Fruit fly (Drosophila melanogaster) whole organism, prepupa: Measurements from ENCODE around the gene phr6-4.

Experiments used
- Blimp-1 ChIP-seq: fragments of 200-800 bp; sonication (Bioruptor generic); optimal IDR thresholded peaks from 3 replicates; lab custom pipeline; 2017; ENCODE audit warnings: missing biosample characterization, missing genetic modification characterization, mild to moderate bottlenecking, moderate library complexity, missing genetic modification reagents
- CG11762 ChIP-seq: fragments of 200-800 bp; sonication (Bioruptor generic); optimal IDR thresholded peaks from 3 replicates; lab custom pipeline; 2016; ENCODE audit warnings: missing biosample characterization, missing genetic modification characterization; ENCODE audit not compliant: insufficient read depth
- CG34406 ChIP-seq: fragments of 200-800 bp; sonication (Bioruptor generic); optimal IDR thresholded peaks from 3 replicates; lab custom pipeline; 2016; ENCODE audit warnings: missing biosample characterization, missing genetic modification characterization
- CG6163 ChIP-seq: fragments of 200-800 bp; sonication (Bioruptor generic); IDR thresholded peaks from 3 replicates; pipeline ENCODE4 v1.3.6; 2022; ENCODE audit warnings: missing biosample characterization, missing genetic modification characterization
- Eip93F ChIP-seq: fragments of 200-800 bp; sonication (Bioruptor generic); optimal IDR thresholded peaks from 2 replicates; lab custom pipeline; 2016; ENCODE audit warnings: missing biosample characterization, mild to moderate bottlenecking, missing genetic modification characterization
- Hr39 ChIP-seq: fragments of 200-800 bp; sonication (Bioruptor generic); optimal IDR thresholded peaks from 2 replicates; lab custom pipeline; 2016; ENCODE audit warnings: missing biosample characterization, missing genetic modification characterization
- Met ChIP-seq: fragments of 200-800 bp; sonication (Bioruptor generic); optimal IDR thresholded peaks from 3 replicates; lab custom pipeline; 2016; ENCODE audit warnings: missing biosample characterization, missing genetic modification characterization
- Sox15 ChIP-seq: fragments of 200-800 bp; sonication (Bioruptor generic); optimal IDR thresholded peaks from 3 replicates; lab custom pipeline; 2016; ENCODE audit warnings: missing biosample characterization, missing genetic modification characterization
- achi ChIP-seq: fragments of 200-800 bp; sonication (Bioruptor generic); optimal IDR thresholded peaks from 3 replicates; lab custom pipeline; 2016; ENCODE audit warnings: missing biosample characterization, missing genetic modification characterization
- fkh ChIP-seq: fragments of 200-800 bp; sonication (Bioruptor generic); optimal IDR thresholded peaks from 3 replicates; lab custom pipeline; 2017; ENCODE audit warnings: missing biosample characterization, mild to moderate bottlenecking, missing genetic modification characterization, moderate library complexity
- lz ChIP-seq: fragments of 200-800 bp; sonication (Bioruptor generic); optimal IDR thresholded peaks from 3 replicates; lab custom pipeline; 2016; ENCODE audit warnings: missing biosample characterization, missing genetic modification characterization
- net ChIP-seq: fragments of 200-800 bp; sonication (Bioruptor generic); optimal IDR thresholded peaks from 3 replicates; lab custom pipeline; 2016; ENCODE audit warnings: missing biosample characterization, missing genetic modification characterization
- salr ChIP-seq, 2 experiments: fragments of 200-800 bp; sonication (Bioruptor generic); optimal IDR thresholded peaks; 3 replicates each; lab custom pipeline; 2016 to 2018; ENCODE audit warnings: missing biosample characterization in 2 of 2, missing genetic modification characterization in 2 of 2, mild to moderate bottlenecking in 1 of 2

dm6 chr2L:20673737-20674461 lies 28.3 kb upstream of the phr6-4 start:
- TF ChIP-seq net (GFP tag; lab: Kevin White, UChicago) (no peak), CG6163 (no peak), Sox15 (GFP tag; lab: Kevin White, UChicago) (no peak), CG34406 (no peak), Blimp-1 (GFP tag; lab: Kevin White, UChicago) (no peak), lz (GFP tag; lab: Kevin White, UChicago) (no peak), Eip93F (no peak), achi (GFP tag; lab: Kevin White, UChicago) (no peak), fkh (GFP tag; lab: Kevin White, UChicago) (no peak), Met (no peak), salr (GFP tag; optimal IDR thresholded peaks at IDR 0.05; lab: Kevin White, UChicago) (no peak), CG11762 (GFP tag; lab: Kevin White, UChicago) (no peak), Hr39 (GFP tag; lab: Kevin White, UChicago) (no peak)
